Worm (Caenorhabditis elegans) whole organism, young adult: ENCODE data around the gene T04A6.1.
A peak's percentile ranks its signal among the peaks of the same experiment; 100 is the strongest.
"Not testable (repeated sequence)": the region's sequence is repeated elsewhere in the genome, so short reads cannot be mapped to it uniquely, and the experiment has no call there.

ENCODE experiments used
- B0336.3 ChIP-seq: fragments of 200-800 bp; sonication (Bioruptor generic); IDR thresholded peaks from 2 replicates; pipeline ENCODE4 v1.3.6; 2022; ENCODE audit warnings: missing genetic modification characterization, missing compliant biosample characterization
- F22D6.2 ChIP-seq: sonication (generic microtip); optimal IDR thresholded peaks from 2 replicates; lab custom pipeline; 2016; ENCODE audit warnings: mild to moderate bottlenecking, missing genetic modification characterization, missing compliant biosample characterization
- F23B12.7 ChIP-seq: sonication (generic microtip); optimal IDR thresholded peaks from 2 replicates; lab custom pipeline; 2017; ENCODE audit warnings: missing genetic modification characterization, mild to moderate bottlenecking, missing compliant biosample characterization, antibody characterized with exemption, moderate library complexity; ENCODE audit not compliant: insufficient read depth
- F39B2.1 ChIP-seq: fragments of 200-800 bp; sonication (Bioruptor generic); IDR thresholded peaks from 2 replicates; pipeline ENCODE4 v1.3.6; 2022; ENCODE audit warnings: missing genetic modification reagents, missing genetic modification characterization, missing compliant biosample characterization
- F55B11.4 ChIP-seq: sonication (generic microtip); optimal IDR thresholded peaks from 2 replicates; lab custom pipeline; 2016; ENCODE audit warnings: missing compliant biosample characterization, missing genetic modification characterization, borderline replicate concordance; ENCODE audit not compliant: insufficient read depth
- F57C9.4 ChIP-seq: sonication (generic microtip); optimal IDR thresholded peaks from 2 replicates; lab custom pipeline; 2017; ENCODE audit warnings: mild to moderate bottlenecking, missing genetic modification characterization, missing compliant biosample characterization
- T26A5.8 ChIP-seq: sonication (generic microtip); optimal IDR thresholded peaks from 2 replicates; lab custom pipeline; 2016; ENCODE audit warnings: missing genetic modification characterization, missing compliant biosample characterization
- Y53G8AR.9 ChIP-seq: fragments of 200-800 bp; sonication (Bioruptor generic); conservative IDR thresholded peaks from 2 replicates; pipeline ENCODE4 v1.3.6; 2022; ENCODE audit warnings: missing genetic modification reagents, missing genetic modification characterization, missing compliant biosample characterization
- Y67H2A.10 ChIP-seq: fragments of 200-800 bp; sonication (Bioruptor generic); conservative IDR thresholded peaks from 2 replicates; pipeline ENCODE4 v1.3.6; 2022; ENCODE audit warnings: missing genetic modification reagents, missing genetic modification characterization, missing compliant biosample characterization
- akir-1 ChIP-seq: fragments of 200-800 bp; sonication (Bioruptor generic); optimal IDR thresholded peaks from 2 replicates; lab custom pipeline; 2018; ENCODE audit warnings: mild to moderate bottlenecking, missing genetic modification characterization, moderate library complexity, missing compliant biosample characterization
- athp-1 ChIP-seq: sonication (generic microtip); optimal IDR thresholded peaks from 2 replicates; lab custom pipeline; 2017; ENCODE audit warnings: mild to moderate bottlenecking, missing genetic modification characterization, missing compliant biosample characterization
- attf-3 ChIP-seq: fragments of 200-800 bp; sonication (Bioruptor generic); conservative IDR thresholded peaks from 2 replicates; pipeline ENCODE4 v1.3.6; 2022; ENCODE audit warnings: missing genetic modification reagents, missing genetic modification characterization, missing compliant biosample characterization
- cebp-2 ChIP-seq: fragments of 200-800 bp; sonication (Bioruptor generic); IDR thresholded peaks from 2 replicates; pipeline ENCODE4 v1.3.6; 2022; ENCODE audit warnings: missing genetic modification characterization, missing compliant biosample characterization
- ceh-91 ChIP-seq: fragments of 200-800 bp; sonication (Bioruptor generic); IDR thresholded peaks from 2 replicates; pipeline ENCODE4 v1.3.6; 2022; ENCODE audit warnings: missing genetic modification reagents, missing genetic modification characterization, missing compliant biosample characterization
- chd-7 ChIP-seq: sonication (generic microtip); optimal IDR thresholded peaks from 2 replicates; lab custom pipeline; 2016; ENCODE audit warnings: mild to moderate bottlenecking, missing genetic modification characterization, moderate library complexity, missing compliant biosample characterization
- die-1 ChIP-seq: sonication (generic microtip); optimal IDR thresholded peaks from 2 replicates; lab custom pipeline; 2016; ENCODE audit warnings: missing genotype, mild to moderate bottlenecking, missing genetic modification characterization, missing compliant biosample characterization
- dpl-1 ChIP-seq: fragments of 150-350 bp; optimal IDR thresholded peaks from 2 replicates; lab custom pipeline; 2014; ENCODE audit warnings: missing biosample characterization, missing genetic modification reagents, missing genetic modification characterization
- egl-18 ChIP-seq: fragments of 200-800 bp; sonication (Bioruptor generic); IDR thresholded peaks from 2 replicates; pipeline ENCODE4 v1.3.6; 2022; ENCODE audit warnings: missing genetic modification reagents, missing genetic modification characterization, missing compliant biosample characterization
- gei-17 ChIP-seq: fragments of 200-800 bp; sonication (Bioruptor generic); optimal IDR thresholded peaks from 2 replicates; lab custom pipeline; 2018; ENCODE audit warnings: mild to moderate bottlenecking, missing genetic modification characterization, missing compliant biosample characterization
- hlh-12 ChIP-seq: sonication (generic microtip); optimal IDR thresholded peaks from 2 replicates; lab custom pipeline; 2016; ENCODE audit warnings: missing genetic modification characterization, missing compliant biosample characterization
- hmg-20 ChIP-seq: fragments of 200-800 bp; sonication (Bioruptor generic); IDR thresholded peaks from 2 replicates; pipeline ENCODE4 v1.3.6; 2022; ENCODE audit warnings: missing genetic modification reagents, missing genetic modification characterization, missing compliant biosample characterization
- lin-35 ChIP-seq, 3 experiments: fragments of 150-350 bp in 2 of 3; sonication (generic microtip) in 1 of 3; optimal IDR thresholded peaks; 2 replicates each; lab custom pipeline; 2014 to 2018; ENCODE audit warnings: missing biosample characterization in 3 of 3, missing genetic modification characterization in 3 of 3, missing genetic modification reagents in 3 of 3
- lin-40 ChIP-seq: sonication (generic microtip); optimal IDR thresholded peaks from 2 replicates; lab custom pipeline; 2016; ENCODE audit warnings: missing genetic modification characterization, mild to moderate bottlenecking, missing compliant biosample characterization, missing genotype, missing genetic modification reagents
- lir-1 ChIP-seq: fragments of 200-800 bp; sonication (Bioruptor generic); conservative IDR thresholded peaks from 2 replicates; pipeline ENCODE4 v1.3.6; 2022; ENCODE audit warnings: missing genetic modification reagents, missing genetic modification characterization, missing compliant biosample characterization
- lsl-1 ChIP-seq: fragments of 200-800 bp; sonication (Bioruptor generic); optimal IDR thresholded peaks from 2 replicates; lab custom pipeline; 2018; ENCODE audit warnings: mild to moderate bottlenecking, missing genetic modification characterization, moderate library complexity, missing compliant biosample characterization
- madf-3 ChIP-seq: fragments of 200-800 bp; sonication (Bioruptor generic); IDR thresholded peaks from 2 replicates; pipeline ENCODE4 v1.3.6; 2022; ENCODE audit warnings: missing genetic modification reagents, missing genetic modification characterization, missing compliant biosample characterization
- mcd-1 ChIP-seq: fragments of 200-800 bp; sonication (Bioruptor generic); IDR thresholded peaks from 2 replicates; pipeline ENCODE4 v1.3.6; 2022; ENCODE audit warnings: missing genetic modification reagents, missing genetic modification characterization, missing compliant biosample characterization
- mel-28 ChIP-seq: sonication (generic microtip); optimal IDR thresholded peaks from 2 replicates; lab custom pipeline; 2016; ENCODE audit warnings: borderline replicate concordance, mild to moderate bottlenecking, missing genetic modification characterization, missing compliant biosample characterization
- nfyb-1 ChIP-seq: fragments of 200-800 bp; sonication (Bioruptor generic); IDR thresholded peaks from 2 replicates; pipeline ENCODE4 v1.3.6; 2022; ENCODE audit warnings: missing genetic modification reagents, missing genetic modification characterization, missing compliant biosample characterization
- nhr-120 ChIP-seq: fragments of 200-800 bp; sonication (Bioruptor generic); IDR thresholded peaks from 2 replicates; pipeline ENCODE4 v1.3.6; 2022; ENCODE audit warnings: missing genetic modification characterization, missing compliant biosample characterization
- rcor-1 ChIP-seq: fragments of 200-800 bp; sonication (Bioruptor generic); IDR thresholded peaks from 2 replicates; pipeline ENCODE4 v1.3.6; 2022; ENCODE audit warnings: missing genetic modification reagents, missing genetic modification characterization, missing compliant biosample characterization
- rec-8 ChIP-seq, 2 experiments: sonication (generic microtip); optimal IDR thresholded peaks; 2 replicates each; lab custom pipeline; 2016; ENCODE audit warnings: mild to moderate bottlenecking in 2 of 2, missing genetic modification characterization in 2 of 2, missing genetic modification reagents in 2 of 2, missing genotype in 2 of 2, missing biosample characterization in 1 of 2, missing compliant biosample characterization in 1 of 2, moderate library complexity in 1 of 2
- repo-1 ChIP-seq: sonication (generic microtip); optimal IDR thresholded peaks from 2 replicates; lab custom pipeline; 2017; ENCODE audit warnings: mild to moderate bottlenecking, missing genetic modification characterization, missing compliant biosample characterization
- sea-2 ChIP-seq: fragments of 200-800 bp; sonication (Bioruptor generic); IDR thresholded peaks from 2 replicates; pipeline ENCODE4 v1.3.6; 2022; ENCODE audit warnings: missing genetic modification characterization, missing compliant biosample characterization
- snpc-1.1 ChIP-seq: sonication (generic microtip); optimal IDR thresholded peaks from 2 replicates; lab custom pipeline; 2017; ENCODE audit warnings: missing genetic modification characterization, mild to moderate bottlenecking, missing compliant biosample characterization, antibody characterized with exemption, moderate library complexity, missing genotype, missing genetic modification reagents; ENCODE audit not compliant: insufficient read depth
- sptf-2 ChIP-seq: fragments of 200-800 bp; sonication (Bioruptor generic); optimal IDR thresholded peaks from 2 replicates; lab custom pipeline; 2018; ENCODE audit warnings: mild to moderate bottlenecking, missing genetic modification characterization, missing compliant biosample characterization
- tbp1 ChIP-seq: fragments of 200-800 bp; sonication (Bioruptor generic); optimal IDR thresholded peaks from 2 replicates; lab custom pipeline; 2018; ENCODE audit warnings: mild to moderate bottlenecking, missing genetic modification characterization, missing compliant biosample characterization
- tbx-9 ChIP-seq: sonication (generic microtip); optimal IDR thresholded peaks from 2 replicates; lab custom pipeline; 2016; ENCODE audit warnings: borderline replicate concordance, missing genetic modification characterization, inconsistent platforms, missing compliant biosample characterization
- tlf-1 ChIP-seq: fragments of 200-800 bp; sonication (Bioruptor generic); optimal IDR thresholded peaks from 2 replicates; lab custom pipeline; 2018; ENCODE audit warnings: mild to moderate bottlenecking, missing genetic modification characterization, missing compliant biosample characterization
- zim-3 ChIP-seq: sonication (generic microtip); optimal IDR thresholded peaks from 2 replicates; lab custom pipeline; 2017; ENCODE audit warnings: mild to moderate bottlenecking, missing genetic modification characterization, moderate library complexity, missing compliant biosample characterization
- ztf-25 ChIP-seq: fragments of 200-800 bp; sonication (Bioruptor generic); IDR thresholded peaks from 2 replicates; pipeline ENCODE4 v1.3.6; 2022; ENCODE audit warnings: missing genetic modification reagents, missing genetic modification characterization, missing compliant biosample characterization

The T04A6.1 gene

DNA sequence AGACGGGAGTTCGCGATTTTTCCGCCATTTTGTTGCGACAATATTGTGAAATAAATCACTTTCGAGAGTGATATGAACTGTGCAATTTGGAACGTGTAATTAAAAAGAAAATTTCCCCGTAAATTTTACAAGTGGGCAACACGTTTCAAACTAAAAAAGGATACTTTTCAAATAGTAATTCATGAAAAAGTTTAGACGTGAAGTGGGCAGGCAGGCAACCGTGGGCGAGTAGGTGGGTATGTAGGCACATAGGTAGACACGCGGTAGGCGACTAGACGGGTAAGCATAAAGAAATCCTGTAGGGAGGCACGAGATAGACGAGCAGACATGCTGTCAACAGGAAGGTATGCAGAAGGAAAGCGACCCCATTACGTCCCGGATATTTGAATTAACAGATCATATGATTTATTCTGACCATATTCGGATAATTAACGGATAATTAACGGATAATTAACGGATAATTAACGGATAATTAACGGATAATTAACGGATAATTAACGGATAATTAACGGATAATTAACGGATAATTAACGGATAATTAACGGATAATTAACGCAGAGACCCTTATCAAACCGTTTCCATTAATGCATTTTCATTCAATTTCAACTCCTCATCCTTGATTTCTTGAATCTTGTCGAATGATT lies 22.9 kb upstream of the T04A6.1 start, which contains the start of gene R13A5.11:
Gene R13A5.11 (minus strand): TSS at position 51 of the 644 bp plus-strand sequence.
- TF ChIP-seq mcd-1 = no peak
- TF ChIP-seq tbx-9 = no peak
- TF ChIP-seq F22D6.2 (tag; lab: Kevin White, UChicago) = no peak
- TF ChIP-seq hmg-20 (GFP tag; lab: Robert Waterston, UW) = no peak
- no peak for TF ChIP-seq Y67H2A.10 (GFP tag; lab: Robert Waterston, UW)
- TF ChIP-seq snpc-1.1 = no peak
- TF ChIP-seq akir-1 = no peak
- TF ChIP-seq tlf-1 = no peak
- TF ChIP-seq sptf-2 (GFP tag; lab: Kevin White, UChicago) = no peak
- no peak for TF ChIP-seq nhr-120
- TF ChIP-seq sea-2 (GFP tag; lab: Robert Waterston, UW) = no peak
- TF ChIP-seq F55B11.4 (tag; lab: Kevin White, UChicago) = no peak
- no peak for TF ChIP-seq die-1
- TF ChIP-seq, all 124 proteins: peak for 0

DNA sequence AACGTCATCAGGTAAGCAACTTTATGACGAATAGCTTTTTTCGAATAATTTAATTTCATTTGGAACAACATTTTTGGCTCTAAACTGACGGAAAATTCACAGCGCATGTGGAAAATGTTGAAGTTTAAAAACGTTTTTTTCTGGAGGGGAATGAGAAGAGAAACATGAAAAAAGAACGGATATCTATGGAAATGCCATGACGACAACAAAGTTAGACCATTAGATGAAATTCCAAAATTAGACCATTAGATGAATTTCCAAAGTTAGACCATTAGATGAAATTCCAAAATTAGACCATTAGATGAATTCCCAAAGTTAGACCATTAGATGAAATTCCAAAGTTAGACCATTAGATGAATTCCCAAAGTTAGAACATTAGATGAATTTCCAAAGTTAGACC lies 21.8 kb upstream of the T04A6.1 start, which contains the start of gene Y80D4G.2:
Gene Y80D4G.2 (minus strand): TSS at position 101 of the 400 bp plus-strand sequence.
- not testable (repeated sequence) for TF ChIP-seq cebp-2; F39B2.1 (GFP tag; lab: Robert Waterston, UW); hlh-12 (tag; lab: Kevin White, UChicago)

DNA sequence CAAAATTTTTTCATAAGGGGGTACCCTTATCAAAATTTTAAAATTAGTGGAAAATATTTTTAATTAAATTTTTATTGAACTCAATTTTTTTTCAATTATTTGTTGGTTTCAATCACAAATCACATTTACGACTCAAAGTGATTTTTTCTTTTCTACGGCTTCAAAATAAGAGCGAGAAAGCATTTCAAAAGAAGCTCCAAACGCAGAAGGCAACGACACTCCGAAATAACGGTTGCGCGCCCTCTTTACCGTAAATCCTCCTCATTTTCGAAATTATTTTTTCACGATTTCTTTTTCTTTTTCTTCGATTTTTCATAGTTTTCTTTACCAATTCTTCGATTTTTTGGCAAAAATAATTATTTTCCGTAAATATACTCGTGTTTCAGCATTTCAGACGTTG lies 15.2 kb upstream of the T04A6.1 start:
- TF ChIP-seq attf-3 = peak; percentile 86

DNA sequence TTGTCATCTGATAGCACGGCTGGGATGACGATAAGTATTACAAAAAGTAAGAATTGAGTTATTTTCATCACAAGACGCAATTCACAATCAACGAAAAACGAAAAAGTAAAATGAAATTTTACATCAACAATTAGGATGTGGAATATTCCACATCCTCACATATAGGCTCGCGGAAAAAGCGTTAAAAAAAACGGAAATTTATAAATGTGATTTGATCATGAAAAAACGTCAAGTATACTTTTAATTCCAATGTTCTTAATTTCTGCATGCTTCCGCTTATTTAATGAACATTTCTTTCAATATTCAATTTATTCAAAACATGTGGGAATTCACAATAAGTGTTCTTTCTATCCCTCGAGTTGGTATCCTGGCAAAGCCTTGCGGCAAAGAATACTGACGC lies 8.1 kb upstream of the T04A6.1 start, which contains the start of gene T04A6.3:
Gene T04A6.3 (minus strand): TSS at position 101 of the 400 bp plus-strand sequence.
- no peak for TF ChIP-seq rcor-1
- TF ChIP-seq attf-3 = no peak
- no peak for TF ChIP-seq lsl-1 (GFP tag; lab: Kevin White, UChicago)
- TF ChIP-seq zim-3 = no peak
- TF ChIP-seq lin-35 (GFP tag; optimal IDR thresholded peaks at IDR 0.05; lab: Kevin White, UChicago) = no peak
- TF ChIP-seq sptf-2 (GFP tag; lab: Kevin White, UChicago) = no peak
- no peak for TF ChIP-seq egl-18
- no peak for TF ChIP-seq lin-40 (tag; lab: Kevin White, UChicago)
- TF ChIP-seq mel-28 = no peak
- no peak for TF ChIP-seq rec-8 (tag; optimal IDR thresholded peaks at IDR 0.05; lab: Kevin White, UChicago)
- TF ChIP-seq Y53G8AR.9 = no peak
- no peak for TF ChIP-seq gei-17 (GFP tag; lab: Kevin White, UChicago)
- no peak for TF ChIP-seq repo-1 (tag; lab: Kevin White, UChicago)
- TF ChIP-seq cebp-2 = no peak
- TF ChIP-seq, all 124 proteins: peak for 0

DNA sequence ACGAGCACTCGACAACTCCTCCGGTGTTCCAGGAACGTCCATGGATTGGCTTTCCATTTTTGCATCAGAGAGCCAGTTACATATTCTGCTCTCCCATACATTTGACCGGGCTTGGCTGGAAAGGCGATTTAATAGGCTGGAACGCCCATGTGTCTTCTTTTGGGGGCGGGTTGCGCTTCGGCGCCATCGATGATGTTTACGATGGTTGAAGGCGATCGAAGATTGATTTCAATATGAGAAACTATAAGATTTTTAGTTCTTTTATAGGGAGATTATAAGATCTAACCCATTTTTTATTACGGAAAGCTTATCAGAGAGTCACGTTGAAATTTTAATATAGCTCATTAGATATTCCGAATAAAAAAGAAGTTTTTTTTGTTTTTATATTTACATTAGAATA lies 7.2 kb upstream of the T04A6.1 start, which contains the start of gene nsph-4.3:
Gene nsph-4.3 (minus strand): TSS at position 101 of the 400 bp plus-strand sequence.
- TF ChIP-seq madf-3 (GFP tag; lab: Robert Waterston, UW) = no peak
- TF ChIP-seq egl-18 = no peak
- TF ChIP-seq lsl-1 (GFP tag; lab: Kevin White, UChicago) = no peak
- TF ChIP-seq ztf-25 = no peak
- TF ChIP-seq F23B12.7 (tag; lab: Kevin White, UChicago) = no peak
- TF ChIP-seq tbp1 (GFP tag; lab: Kevin White, UChicago) = no peak
- no peak for TF ChIP-seq F57C9.4 (tag; lab: Kevin White, UChicago)
- no peak for TF ChIP-seq tlf-1
- TF ChIP-seq B0336.3 = no peak
- TF ChIP-seq lir-1 (GFP tag; lab: Robert Waterston, UW) = no peak
- no peak for TF ChIP-seq nfyb-1 (GFP tag; lab: Robert Waterston, UW)
- no peak for TF ChIP-seq chd-7 (tag; lab: Kevin White, UChicago)
- TF ChIP-seq ceh-91 (GFP tag; lab: Robert Waterston, UW) = no peak
- no peak for TF ChIP-seq athp-1
- TF ChIP-seq T26A5.8 (tag; lab: Kevin White, UChicago) = no peak
- no peak for TF ChIP-seq dpl-1
- no peak for TF ChIP-seq nhr-120
- TF ChIP-seq repo-1 (tag; lab: Kevin White, UChicago) = no peak
- TF ChIP-seq, all 124 proteins: peak for 0
